Fruit fly (Drosophila melanogaster): Measurements from ENCODE around the gene Cip4.

DNA sequence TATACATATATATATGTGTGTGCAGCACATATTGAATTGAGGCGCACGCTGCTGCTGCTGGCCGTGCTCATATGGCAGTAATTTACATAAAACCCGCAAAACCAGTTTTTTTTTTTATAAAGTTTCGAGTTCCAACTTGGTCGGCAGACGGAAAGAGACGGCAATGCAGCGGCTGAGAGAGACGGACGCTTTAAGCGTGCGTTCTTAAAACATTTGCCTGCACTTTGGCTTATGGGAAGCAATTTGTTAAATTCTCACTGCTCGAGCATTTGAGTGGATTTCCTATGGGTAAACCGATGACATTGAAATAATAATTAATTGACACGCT, 3.6 kb downstream of the Cip4 start:
- TF ChIP-seq Abd-B (GFP tag; optimal IDR thresholded peaks at IDR 0.05) (no peak), Mio (GFP tag; optimal IDR thresholded peaks at IDR 0.05) (no peak), Rel (GFP tag; optimal IDR thresholded peaks at IDR 0.05) (no peak), Rel (tag; optimal IDR thresholded peaks at IDR 0.05) (no peak), fru (GFP tag; optimal IDR thresholded peaks at IDR 0.05) (no peak)

All from whole organism, wandering third instar larva.